Fruit fly (Drosophila melanogaster) whole organism, embryonic: ENCODE data around the gene Arp10.
A peak's percentile ranks its signal among the peaks of the same experiment; 100 is the strongest.

ENCODE experiments used
- BEAF-32 ChIP-seq: fragments of 200-800 bp; sonication (Bioruptor generic); optimal IDR thresholded peaks from 3 replicates; lab custom pipeline; 2017; ENCODE audit warnings: missing biosample characterization, missing genetic modification characterization, mild to moderate bottlenecking, moderate library complexity, missing genetic modification reagents
- Bgb ChIP-seq: fragments of 200-800 bp; sonication (Bioruptor generic); IDR thresholded peaks from 2 replicates; pipeline ENCODE4 v1.3.6; 2022; ENCODE audit warnings: missing biosample characterization, missing genetic modification characterization; ENCODE audit not compliant: partially characterized antibody
- CG11093 ChIP-seq: fragments of 200-800 bp; sonication (Bioruptor generic); IDR thresholded peaks from 3 replicates; pipeline ENCODE4 v1.3.6; 2022; ENCODE audit warnings: missing biosample characterization, missing genetic modification characterization
- CG11456 ChIP-seq: fragments of 200-800 bp; sonication (Bioruptor generic); IDR thresholded peaks from 3 replicates; pipeline ENCODE4 v1.3.6; 2022; ENCODE audit warnings: missing biosample characterization, missing genetic modification characterization
- CG13424 ChIP-seq: fragments of 200-800 bp; sonication (Bioruptor generic); optimal IDR thresholded peaks from 2 replicates; lab custom pipeline; 2019; ENCODE audit warnings: missing biosample characterization, mild to moderate bottlenecking, missing genetic modification characterization, moderate library complexity
- CG14014 ChIP-seq: fragments of 200-800 bp; sonication (Bioruptor generic); IDR thresholded peaks from 2 replicates; pipeline ENCODE4 v1.3.6; 2022; ENCODE audit warnings: missing biosample characterization, missing genetic modification characterization
- CG14710 ChIP-seq: fragments of 200-800 bp; sonication (Bioruptor generic); optimal IDR thresholded peaks from 3 replicates; lab custom pipeline; 2019; ENCODE audit warnings: missing biosample characterization, mild to moderate bottlenecking, missing genetic modification characterization, moderate library complexity
- CG17802 ChIP-seq: fragments of 200-800 bp; sonication (Bioruptor generic); optimal IDR thresholded peaks from 2 replicates; lab custom pipeline; 2018; ENCODE audit warnings: missing biosample characterization, mild to moderate bottlenecking, missing genetic modification characterization, moderate library complexity
- CG2116 ChIP-seq: fragments of 200-800 bp; sonication (Bioruptor generic); optimal IDR thresholded peaks from 3 replicates; lab custom pipeline; 2018; ENCODE audit warnings: missing biosample characterization, mild to moderate bottlenecking, missing genetic modification characterization
- CG32532 ChIP-seq: fragments of 200-800 bp; sonication (Bioruptor generic); IDR thresholded peaks from 2 replicates; pipeline ENCODE4 v1.3.6; 2022; ENCODE audit warnings: missing biosample characterization, missing genetic modification characterization
- CG3281 ChIP-seq: fragments of 200-800 bp; sonication (Bioruptor generic); optimal IDR thresholded peaks from 3 replicates; lab custom pipeline; 2017; ENCODE audit warnings: missing biosample characterization, mild to moderate bottlenecking, missing genetic modification characterization
- CG3995 ChIP-seq: fragments of 200-800 bp; sonication (Bioruptor generic); optimal IDR thresholded peaks from 3 replicates; lab custom pipeline; 2016; ENCODE audit warnings: missing biosample characterization, missing genetic modification characterization
- CG4328 ChIP-seq: fragments of 200-800 bp; sonication (Bioruptor generic); optimal IDR thresholded peaks from 3 replicates; lab custom pipeline; 2017; ENCODE audit warnings: missing biosample characterization, missing genetic modification reagents, missing genetic modification characterization
- CG4820 ChIP-seq: fragments of 200-800 bp; sonication (Bioruptor generic); optimal IDR thresholded peaks from 3 replicates; lab custom pipeline; 2016; ENCODE audit warnings: missing biosample characterization, missing genetic modification characterization
- CG6254 ChIP-seq: fragments of 200-800 bp; sonication (Bioruptor generic); optimal IDR thresholded peaks from 3 replicates; lab custom pipeline; 2017; ENCODE audit warnings: mild to moderate bottlenecking, missing biosample characterization, missing genetic modification reagents, missing genetic modification characterization
- CG7556 ChIP-seq: fragments of 200-800 bp; sonication (Bioruptor generic); optimal IDR thresholded peaks from 2 replicates; lab custom pipeline; 2017; ENCODE audit warnings: missing biosample characterization, mild to moderate bottlenecking, missing genetic modification characterization
- CHES-1-like ChIP-seq: fragments of 200-800 bp; sonication (Bioruptor generic); optimal IDR thresholded peaks from 2 replicates; lab custom pipeline; 2016; ENCODE audit warnings: missing biosample characterization, missing genetic modification characterization
- Dfd ChIP-seq, 2 experiments: fragments of >200 bp; optimal IDR thresholded peaks; 2 replicates each; lab custom pipeline; 2017; ENCODE audit warnings: missing biosample characterization in 2 of 2, missing genetic modification characterization in 2 of 2
- Dref ChIP-seq: fragments of 200-800 bp; sonication (Bioruptor generic); IDR thresholded peaks from 2 replicates; pipeline ENCODE4 v1.3.6; 2022; ENCODE audit warnings: missing biosample characterization, missing genetic modification characterization
- Eip74EF ChIP-seq, 2 experiments: fragments of 200-800 bp in 1 of 2; fragments of >200 bp in 1 of 2; sonication (Bioruptor generic) in 1 of 2; optimal IDR thresholded peaks; 2 replicates each; lab custom pipeline; 2017 to 2019; ENCODE audit warnings: missing biosample characterization in 2 of 2, missing genetic modification characterization in 2 of 2, mild to moderate bottlenecking in 1 of 2, moderate library complexity in 1 of 2
- HHEX ChIP-seq: fragments of 200-800 bp; sonication (Bioruptor generic); optimal IDR thresholded peaks from 3 replicates; lab custom pipeline; 2017; ENCODE audit warnings: missing biosample characterization, mild to moderate bottlenecking, missing genetic modification characterization, missing genetic modification reagents
- HLH4C ChIP-seq: fragments of 200-800 bp; sonication (Bioruptor generic); IDR thresholded peaks from 3 replicates; pipeline ENCODE4 v1.3.6; 2022; ENCODE audit warnings: missing biosample characterization, missing genetic modification characterization; ENCODE audit not compliant: partially characterized antibody
- Nf-YC ChIP-seq: fragments of 200-800 bp; optimal IDR thresholded peaks from 3 replicates; lab custom pipeline; 2019; ENCODE audit warnings: missing biosample characterization, mild to moderate bottlenecking, missing genetic modification characterization, moderate library complexity
- Sry-β ChIP-seq: fragments of 200-800 bp; sonication (Bioruptor generic); optimal IDR thresholded peaks from 2 replicates; lab custom pipeline; 2018; ENCODE audit warnings: missing biosample characterization, mild to moderate bottlenecking, missing genetic modification characterization, moderate library complexity
- Xbp1 ChIP-seq: fragments of 200-800 bp; sonication (Bioruptor generic); optimal IDR thresholded peaks from 3 replicates; lab custom pipeline; 2016; ENCODE audit warnings: missing biosample characterization, mild to moderate bottlenecking, missing genetic modification characterization
- amos ChIP-seq: fragments of 200-800 bp; sonication (Bioruptor generic); IDR thresholded peaks from 2 replicates; pipeline ENCODE4 v1.3.6; 2022; ENCODE audit warnings: missing biosample characterization, missing genetic modification characterization; ENCODE audit not compliant: partially characterized antibody
- ase ChIP-seq: fragments of 200-800 bp; sonication (Bioruptor generic); IDR thresholded peaks from 3 replicates; pipeline ENCODE4 v1.3.6; 2022; ENCODE audit warnings: missing biosample characterization, missing genetic modification characterization
- cad ChIP-seq: fragments of >200 bp; optimal IDR thresholded peaks from 2 replicates; lab custom pipeline; 2017; ENCODE audit warnings: missing biosample characterization, missing genetic modification characterization
- cato ChIP-seq: fragments of 200-800 bp; sonication (Bioruptor generic); optimal IDR thresholded peaks from 2 replicates; lab custom pipeline; 2016; ENCODE audit warnings: missing biosample characterization, missing genetic modification characterization, borderline replicate concordance
- dmrt99B ChIP-seq: fragments of 200-800 bp; sonication (Bioruptor generic); optimal IDR thresholded peaks from 2 replicates; lab custom pipeline; 2018; ENCODE audit warnings: missing biosample characterization, mild to moderate bottlenecking, missing genetic modification characterization, moderate library complexity
- ems ChIP-seq: fragments of 200-800 bp; sonication (Bioruptor generic); optimal IDR thresholded peaks from 3 replicates; lab custom pipeline; 2016; ENCODE audit warnings: missing biosample characterization, missing genetic modification characterization
- gem ChIP-seq: fragments of 200-800 bp; sonication (Bioruptor generic); optimal IDR thresholded peaks from 2 replicates; lab custom pipeline; 2019; ENCODE audit warnings: missing biosample characterization, mild to moderate bottlenecking, missing genetic modification characterization, moderate library complexity
- grn ChIP-seq: fragments of 200-800 bp; sonication (Bioruptor generic); optimal IDR thresholded peaks from 3 replicates; lab custom pipeline; 2017; ENCODE audit warnings: missing biosample characterization, missing genetic modification characterization
- gro ChIP-seq: fragments of 200-800 bp; sonication (Bioruptor generic); optimal IDR thresholded peaks from 2 replicates; lab custom pipeline; 2016; ENCODE audit warnings: missing biosample characterization, missing genetic modification characterization
- gsb ChIP-seq: fragments of 200-800 bp; sonication (Bioruptor generic); IDR thresholded peaks from 2 replicates; pipeline ENCODE4 v1.3.6; 2022; ENCODE audit warnings: missing biosample characterization, missing genetic modification characterization
- hb ChIP-seq: fragments of 200-800 bp; sonication (Bioruptor generic); IDR thresholded peaks from 3 replicates; pipeline ENCODE4 v1.3.6; 2022; ENCODE audit warnings: missing biosample characterization, missing genetic modification characterization; ENCODE audit not compliant: partially characterized antibody
- hbn ChIP-seq: fragments of 200-800 bp; sonication (Bioruptor generic); IDR thresholded peaks from 2 replicates; pipeline ENCODE4 v1.3.6; 2022; ENCODE audit warnings: missing biosample characterization, missing genetic modification characterization; ENCODE audit not compliant: partially characterized antibody
- ind ChIP-seq: fragments of 200-800 bp; sonication (Bioruptor generic); optimal IDR thresholded peaks from 3 replicates; lab custom pipeline; 2016; ENCODE audit warnings: missing biosample characterization, missing genetic modification characterization
- lilli ChIP-seq: fragments of 200-800 bp; sonication (Bioruptor generic); optimal IDR thresholded peaks from 3 replicates; lab custom pipeline; 2016; ENCODE audit warnings: missing biosample characterization, missing genetic modification characterization
- nau ChIP-seq: fragments of 200-800 bp; sonication (Bioruptor generic); optimal IDR thresholded peaks from 3 replicates; lab custom pipeline; 2017; ENCODE audit warnings: missing biosample characterization, mild to moderate bottlenecking, missing genetic modification characterization, missing genetic modification reagents
- otp ChIP-seq: fragments of 200-800 bp; sonication (Bioruptor generic); IDR thresholded peaks from 3 replicates; pipeline ENCODE4, ENCODE4 v1.3.6; 2022; ENCODE audit warnings: missing biosample characterization, missing genetic modification characterization
- pho ChIP-seq: fragments of 200-800 bp; sonication (Bioruptor generic); optimal IDR thresholded peaks from 2 replicates; lab custom pipeline; 2016; ENCODE audit warnings: missing biosample characterization, missing genetic modification characterization
- salm ChIP-seq: fragments of 200-800 bp; sonication (Bioruptor generic); optimal IDR thresholded peaks from 2 replicates; lab custom pipeline; 2018; ENCODE audit warnings: missing biosample characterization, mild to moderate bottlenecking, missing genetic modification characterization
- ssp ChIP-seq: fragments of 200-800 bp; sonication (Bioruptor generic); IDR thresholded peaks from 2 replicates; pipeline ENCODE4 v1.3.6; 2022; ENCODE audit warnings: missing biosample characterization, missing genetic modification characterization
- sug ChIP-seq: fragments of 200-800 bp; optimal IDR thresholded peaks from 2 replicates; lab custom pipeline; 2019; ENCODE audit warnings: missing biosample characterization, mild to moderate bottlenecking, missing genetic modification characterization, moderate library complexity
- unpg ChIP-seq: fragments of 200-800 bp; sonication (Bioruptor generic); optimal IDR thresholded peaks from 3 replicates; lab custom pipeline; 2018; ENCODE audit warnings: missing biosample characterization, mild to moderate bottlenecking, missing genetic modification characterization, moderate library complexity
- zen2 ChIP-seq: fragments of 200-800 bp; sonication (Bioruptor generic); IDR thresholded peaks from 3 replicates; pipeline ENCODE4 v1.3.6; 2022; ENCODE audit warnings: missing biosample characterization, missing genetic modification characterization; ENCODE audit not compliant: partially characterized antibody

The Arp10 gene

dm6 chrX:19645873-19646541 lies at the start of gene Arp10 (continued):
- no peak for TF ChIP-seq CG3281 (GFP tag; lab: Kevin White, UChicago)
- peak; percentile 31 for TF ChIP-seq Xbp1 (GFP tag; lab: Kevin White, UChicago)
- peak; percentile 54 for TF ChIP-seq CG14710 (tag; lab: Kevin White, UChicago)
- 0 out of 3 replicates have a peak, but pooled peaks have one; percentile 31 for TF ChIP-seq zen2 (GFP tag; lab: Robert Waterston, UW)
- TF ChIP-seq Bgb (GFP tag; lab: Robert Waterston, UW) = peak; percentile 43; the same call in 1 of the 2 replicates
- peak; percentile 44; the same call in 1 of the 2 replicates for TF ChIP-seq amos (GFP tag; lab: Robert Waterston, UW)
- peak; percentile 92 for TF ChIP-seq ssp (GFP tag; lab: Robert Waterston, UW)
- peak; percentile 26 for TF ChIP-seq sug (tag; lab: Kevin White, UChicago)
- TF ChIP-seq grn = no peak
- TF ChIP-seq ind (GFP tag; lab: Kevin White, UChicago) = peak; percentile 0
- TF ChIP-seq unpg (GFP tag; lab: Kevin White, UChicago) = no peak
- TF ChIP-seq CG2116 = peak; percentile 61
- TF ChIP-seq HHEX (GFP tag; lab: Kevin White, UChicago) = no peak
- no peak for TF ChIP-seq Nf-YC (tag; lab: Kevin White, UChicago)
- TF ChIP-seq Dfd (GFP tag; optimal IDR thresholded peaks at IDR 0.05; lab: Kevin White, UChicago) = peak in 1 of 2 experiments; percentile 22
- no peak for TF ChIP-seq CG6254
- no peak for TF ChIP-seq ase (GFP tag; lab: Robert Waterston, UW)
- no peak for TF ChIP-seq hb (GFP tag; lab: Robert Waterston, UW)
- TF ChIP-seq lilli (GFP tag; lab: Kevin White, UChicago) = peak; percentile 12
- TF ChIP-seq ems = no peak
- 0 out of 2 replicates have a peak, but pooled peaks have one; percentile 9 for TF ChIP-seq CG14014 (GFP tag; lab: Robert Waterston, UW)
- no peak for TF ChIP-seq cad (GFP tag; lab: Kevin White, UChicago)
- TF ChIP-seq Sry-β (GFP tag; lab: Kevin White, UChicago) = peak; percentile 48
- TF ChIP-seq CG3995 (GFP tag; lab: Kevin White, UChicago) = peak; percentile 75
- TF ChIP-seq CG17802 (tag; lab: Kevin White, UChicago) = peak; percentile 83
- peak; percentile 14 for TF ChIP-seq CG13424 (tag; lab: Kevin White, UChicago)
- TF ChIP-seq CG11456 = peak; percentile 52; the same call in 1 of the 3 replicates
- TF ChIP-seq gro (GFP tag; lab: Kevin White, UChicago) = no peak
- peak; percentile 32 for TF ChIP-seq CHES-1-like (GFP tag; lab: Kevin White, UChicago)
- TF ChIP-seq CG32532 (GFP tag; lab: Robert Waterston, UW) = peak; percentile 36; the same call in 1 of the 2 replicates
- TF ChIP-seq hbn = 0 out of 2 replicates have a peak, but pooled peaks have one; percentile 31
- no peak for TF ChIP-seq CG7556 (GFP tag; lab: Kevin White, UChicago)
- TF ChIP-seq gsb = no peak
- peak; percentile 62 for TF ChIP-seq BEAF-32

- TF ChIP-seq gem = peak; percentile 38
- no peak for TF ChIP-seq HLH4C (GFP tag; lab: Robert Waterston, UW)
- TF ChIP-seq nau (GFP tag; lab: Kevin White, UChicago) = no peak
- no peak for TF ChIP-seq cad (GFP tag; lab: Kevin White, UChicago)
- TF ChIP-seq pho (GFP tag; lab: Kevin White, UChicago) = no peak
- no peak for TF ChIP-seq Eip74EF (GFP tag; optimal IDR thresholded peaks at IDR 0.05; lab: Kevin White, UChicago)
- TF ChIP-seq otp (GFP tag; lab: Robert Waterston, UW) = 0 out of 3 replicates have a peak, but pooled peaks have one; percentile 21
- TF ChIP-seq CG4820 (GFP tag; lab: Kevin White, UChicago) = no peak
- TF ChIP-seq salm (tag; lab: Kevin White, UChicago) = no peak
- TF ChIP-seq cato (GFP tag; lab: Kevin White, UChicago) = no peak
- TF ChIP-seq Dref (GFP tag; lab: Robert Waterston, UW) = 0 out of 2 replicates have a peak, but pooled peaks have one; percentile 15
- TF ChIP-seq dmrt99B (tag; lab: Kevin White, UChicago) = peak; percentile 7
- no peak for TF ChIP-seq CG4328
- no peak for TF ChIP-seq CG11093
Observed at dm6 chrX:19694792-19695558, 49.0 kb upstream of the Arp10 start, which contains the start of gene CG14229. CG14229 (minus strand) TSS chrX:19695250.
